Fruit fly (Drosophila melanogaster) whole organism, embryonic: ENCODE measurements around the gene CG3032.
A peak's percentile ranks its signal among the peaks of the same experiment; 100 is the strongest.

Experiments used
- Atf6 ChIP-seq: fragments of 200-800 bp; sonication (Bioruptor generic); IDR thresholded peaks from 2 replicates; pipeline ENCODE4 v1.3.6; 2022; ENCODE audit warnings: missing biosample characterization, missing genetic modification characterization
- B-H2 ChIP-seq: fragments of 200-800 bp; sonication (Bioruptor generic); optimal IDR thresholded peaks from 2 replicates; lab custom pipeline; 2018; ENCODE audit warnings: missing biosample characterization, mild to moderate bottlenecking, missing genetic modification characterization
- CG10431 ChIP-seq: fragments of 200-800 bp; sonication (Bioruptor generic); optimal IDR thresholded peaks from 3 replicates; lab custom pipeline; 2018; ENCODE audit warnings: missing biosample characterization, mild to moderate bottlenecking, missing genetic modification characterization
- CG11723 ChIP-seq: fragments of 200-800 bp; sonication (Bioruptor generic); optimal IDR thresholded peaks from 2 replicates; lab custom pipeline; 2017; ENCODE audit warnings: missing biosample characterization, mild to moderate bottlenecking, missing genetic modification characterization
- CG12155 ChIP-seq: fragments of 200-800 bp; sonication (Bioruptor generic); optimal IDR thresholded peaks from 3 replicates; lab custom pipeline; 2016; ENCODE audit warnings: missing biosample characterization, missing genetic modification characterization
- CG12744 ChIP-seq: fragments of 200-800 bp; sonication (Bioruptor generic); optimal IDR thresholded peaks from 2 replicates; lab custom pipeline; 2016; ENCODE audit warnings: missing biosample characterization, missing genetic modification characterization
- CG13775 ChIP-seq: fragments of 200-800 bp; sonication (Bioruptor generic); optimal IDR thresholded peaks from 3 replicates; lab custom pipeline; 2017; ENCODE audit warnings: missing biosample characterization, mild to moderate bottlenecking, missing genetic modification characterization
- CG1647 ChIP-seq: fragments of 200-800 bp; sonication (Bioruptor generic); optimal IDR thresholded peaks from 3 replicates; lab custom pipeline; 2016; ENCODE audit warnings: missing biosample characterization, missing genetic modification characterization
- CG17568 ChIP-seq: fragments of 200-800 bp; sonication (Bioruptor generic); optimal IDR thresholded peaks from 2 replicates; lab custom pipeline; 2018; ENCODE audit warnings: missing biosample characterization, mild to moderate bottlenecking, missing genetic modification characterization, moderate library complexity
- CG17829 ChIP-seq: fragments of 200-800 bp; optimal IDR thresholded peaks from 2 replicates; lab custom pipeline; 2019; ENCODE audit warnings: missing biosample characterization, mild to moderate bottlenecking, missing genetic modification characterization, moderate library complexity
- CG18476 ChIP-seq: fragments of 200-800 bp; sonication (Bioruptor generic); optimal IDR thresholded peaks from 2 replicates; lab custom pipeline; 2016; ENCODE audit warnings: missing biosample characterization, mild to moderate bottlenecking, missing genetic modification characterization
- CG2678 ChIP-seq: fragments of 200-800 bp; sonication (Bioruptor generic); optimal IDR thresholded peaks from 3 replicates; lab custom pipeline; 2019; ENCODE audit warnings: missing biosample characterization, mild to moderate bottlenecking, missing genetic modification characterization, moderate library complexity
- CG31365 ChIP-seq: fragments of 200-800 bp; sonication (Bioruptor generic); optimal IDR thresholded peaks from 2 replicates; lab custom pipeline; 2018; ENCODE audit warnings: missing biosample characterization, mild to moderate bottlenecking, missing genetic modification characterization
- CG4360 ChIP-seq: fragments of 200-800 bp; sonication (Bioruptor generic); IDR thresholded peaks from 2 replicates; pipeline ENCODE4 v1.3.6; 2022; ENCODE audit warnings: missing biosample characterization, missing genetic modification characterization
- CG5953 ChIP-seq: fragments of 200-800 bp; sonication (Bioruptor generic); IDR thresholded peaks from 2 replicates; pipeline ENCODE4 v1.3.6; 2022; ENCODE audit warnings: missing biosample characterization, missing genetic modification characterization
- CG6791 ChIP-seq: fragments of 200-800 bp; sonication (Bioruptor generic); IDR thresholded peaks from 3 replicates; pipeline ENCODE4 v1.3.6; 2022; ENCODE audit warnings: missing biosample characterization, missing genetic modification characterization; ENCODE audit not compliant: partially characterized antibody
- CG6854 ChIP-seq: fragments of 200-800 bp; sonication (Bioruptor generic); optimal IDR thresholded peaks from 3 replicates; lab custom pipeline; 2017; ENCODE audit warnings: missing biosample characterization, mild to moderate bottlenecking, missing genetic modification characterization
- CG8089 ChIP-seq: fragments of 200-800 bp; sonication (Bioruptor generic); optimal IDR thresholded peaks from 3 replicates; lab custom pipeline; 2016; ENCODE audit warnings: missing biosample characterization, missing genetic modification characterization
- CTCF ChIP-seq: fragments of 200-800 bp; sonication (Bioruptor generic); optimal IDR thresholded peaks from 2 replicates; lab custom pipeline; 2017; ENCODE audit warnings: missing biosample characterization, mild to moderate bottlenecking, missing genetic modification characterization, moderate library complexity
- E2f2 ChIP-seq: fragments of 200-800 bp; sonication (Bioruptor generic); IDR thresholded peaks from 2 replicates; pipeline ENCODE4 v1.3.6; 2022; ENCODE audit warnings: missing biosample characterization, missing genetic modification characterization
- HHEX ChIP-seq: fragments of 200-800 bp; sonication (Bioruptor generic); optimal IDR thresholded peaks from 3 replicates; lab custom pipeline; 2017; ENCODE audit warnings: missing biosample characterization, mild to moderate bottlenecking, missing genetic modification characterization, missing genetic modification reagents
- Hey ChIP-seq: fragments of 200-800 bp; sonication (Bioruptor generic); optimal IDR thresholded peaks from 3 replicates; lab custom pipeline; 2018; ENCODE audit warnings: missing biosample characterization, mild to moderate bottlenecking, missing genetic modification characterization
- Hr51 ChIP-seq, 2 experiments: fragments of 200-800 bp; sonication (Bioruptor generic); optimal IDR thresholded peaks; 2 replicates in 1 of 2; 3 replicates in 1 of 2; lab custom pipeline; 2016 to 2018; ENCODE audit warnings: missing biosample characterization in 2 of 2, missing genetic modification characterization in 2 of 2, mild to moderate bottlenecking in 1 of 2, moderate library complexity in 1 of 2
- Meics ChIP-seq: fragments of 200-800 bp; sonication (Bioruptor generic); optimal IDR thresholded peaks from 2 replicates; lab custom pipeline; 2017; ENCODE audit warnings: missing biosample characterization, mild to moderate bottlenecking, missing genetic modification characterization
- NFAT ChIP-seq: fragments of 200-800 bp; sonication (Bioruptor generic); IDR thresholded peaks from 2 replicates; pipeline ENCODE4 v1.3.6; 2022; ENCODE audit warnings: missing biosample characterization, missing genetic modification characterization
- Neu2 ChIP-seq: fragments of 200-800 bp; sonication (Bioruptor generic); optimal IDR thresholded peaks from 3 replicates; lab custom pipeline; 2016; ENCODE audit warnings: missing biosample characterization, missing genetic modification characterization, borderline replicate concordance
- Nf-YA ChIP-seq: fragments of 200-800 bp; sonication (Bioruptor generic); IDR thresholded peaks from 2 replicates; pipeline ENCODE4 v1.3.6; 2022; ENCODE audit warnings: missing biosample characterization, missing genetic modification characterization
- NfI ChIP-seq: fragments of 200-800 bp; sonication (Bioruptor generic); optimal IDR thresholded peaks from 3 replicates; lab custom pipeline; 2018; ENCODE audit warnings: missing biosample characterization, mild to moderate bottlenecking, missing genetic modification characterization, moderate library complexity
- Oaz ChIP-seq: fragments of 200-800 bp; sonication (Bioruptor generic); IDR thresholded peaks from 2 replicates; pipeline ENCODE4 v1.3.6; 2022; ENCODE audit warnings: missing biosample characterization, missing genetic modification characterization
- Trl ChIP-seq, 3 experiments: fragments of >200 bp in 2 of 3; fragments of 200-800 bp in 1 of 3; sonication (Bioruptor generic) in 1 of 3; optimal IDR thresholded peaks; 2 replicates in 1 of 3; 3 replicates in 2 of 3; lab custom pipeline; 2016 to 2017; ENCODE audit warnings: missing biosample characterization in 1 of 3, missing genetic modification characterization in 1 of 3
- Xbp1 ChIP-seq: fragments of 200-800 bp; sonication (Bioruptor generic); optimal IDR thresholded peaks from 3 replicates; lab custom pipeline; 2016; ENCODE audit warnings: missing biosample characterization, mild to moderate bottlenecking, missing genetic modification characterization
- ap ChIP-seq: fragments of 200-800 bp; sonication (Bioruptor generic); IDR thresholded peaks from 2 replicates; pipeline ENCODE4 v1.3.6; 2022; ENCODE audit warnings: missing biosample characterization, missing genetic modification characterization
- ase ChIP-seq: fragments of 200-800 bp; sonication (Bioruptor generic); IDR thresholded peaks from 3 replicates; pipeline ENCODE4 v1.3.6; 2022; ENCODE audit warnings: missing biosample characterization, missing genetic modification characterization
- bcd ChIP-seq: fragments of 200-800 bp; sonication (Bioruptor generic); optimal IDR thresholded peaks from 2 replicates; lab custom pipeline; 2017; ENCODE audit warnings: missing biosample characterization, mild to moderate bottlenecking, missing genetic modification characterization
- chinmo ChIP-seq: fragments of 200-800 bp; sonication (Bioruptor generic); IDR thresholded peaks from 4 replicates; pipeline ENCODE4 v1.3.6; 2022; ENCODE audit warnings: missing biosample characterization, missing genetic modification characterization; ENCODE audit not compliant: partially characterized antibody
- en ChIP-seq: fragments of 200-800 bp; sonication (Bioruptor generic); optimal IDR thresholded peaks from 2 replicates; lab custom pipeline; 2016; ENCODE audit warnings: missing biosample characterization, missing genetic modification characterization
- exex ChIP-seq: fragments of 200-800 bp; sonication (Bioruptor generic); optimal IDR thresholded peaks from 4 replicates; lab custom pipeline; 2018; ENCODE audit warnings: missing biosample characterization, mild to moderate bottlenecking, missing genetic modification characterization, moderate library complexity
- gfzf ChIP-seq: fragments of 200-800 bp; sonication (Bioruptor generic); optimal IDR thresholded peaks from 2 replicates; lab custom pipeline; 2016; ENCODE audit warnings: missing biosample characterization, mild to moderate bottlenecking, missing genetic modification characterization, moderate library complexity
- gsb ChIP-seq: fragments of 200-800 bp; sonication (Bioruptor generic); IDR thresholded peaks from 2 replicates; pipeline ENCODE4 v1.3.6; 2022; ENCODE audit warnings: missing biosample characterization, missing genetic modification characterization
- kay ChIP-seq: fragments of 200-800 bp; sonication (Bioruptor generic); optimal IDR thresholded peaks from 2 replicates; lab custom pipeline; 2016; ENCODE audit warnings: missing biosample characterization, missing genetic modification characterization
- lab ChIP-seq: fragments of 200-800 bp; sonication (Bioruptor generic); optimal IDR thresholded peaks from 3 replicates; lab custom pipeline; 2017; ENCODE audit warnings: missing biosample characterization, missing genetic modification characterization, mild to moderate bottlenecking, moderate library complexity, missing genetic modification reagents
- lbe ChIP-seq: fragments of 200-800 bp; sonication (Bioruptor generic); optimal IDR thresholded peaks from 2 replicates; lab custom pipeline; 2016; ENCODE audit warnings: missing biosample characterization, mild to moderate bottlenecking, missing genetic modification characterization
- nau ChIP-seq: fragments of 200-800 bp; sonication (Bioruptor generic); optimal IDR thresholded peaks from 3 replicates; lab custom pipeline; 2017; ENCODE audit warnings: missing biosample characterization, mild to moderate bottlenecking, missing genetic modification characterization, missing genetic modification reagents
- nerfin-1 ChIP-seq: fragments of 200-800 bp; sonication (Bioruptor generic); optimal IDR thresholded peaks from 3 replicates; lab custom pipeline; 2019; ENCODE audit warnings: missing biosample characterization, mild to moderate bottlenecking, missing genetic modification characterization, moderate library complexity
- nom ChIP-seq: fragments of 200-800 bp; sonication (Bioruptor generic); optimal IDR thresholded peaks from 2 replicates; lab custom pipeline; 2017; ENCODE audit warnings: missing biosample characterization, missing genetic modification characterization, mild to moderate bottlenecking, moderate library complexity, missing genetic modification reagents
- psq ChIP-seq: fragments of 200-800 bp; sonication (Bioruptor generic); optimal IDR thresholded peaks from 2 replicates; lab custom pipeline; 2017; ENCODE audit warnings: missing biosample characterization, missing genetic modification characterization
- ro ChIP-seq: fragments of 200-800 bp; sonication (Bioruptor generic); IDR thresholded peaks from 2 replicates; pipeline ENCODE4 v1.3.6; 2022; ENCODE audit warnings: missing biosample characterization, missing genetic modification characterization
- trh ChIP-seq: fragments of 200-800 bp; sonication (Bioruptor generic); optimal IDR thresholded peaks from 2 replicates; lab custom pipeline; 2016; ENCODE audit warnings: missing biosample characterization, missing genetic modification characterization
- tx ChIP-seq: fragments of 200-800 bp; sonication (Bioruptor generic); optimal IDR thresholded peaks from 2 replicates; lab custom pipeline; 2016; ENCODE audit warnings: missing biosample characterization, missing genetic modification characterization
- zen2 ChIP-seq: fragments of 200-800 bp; sonication (Bioruptor generic); IDR thresholded peaks from 3 replicates; pipeline ENCODE4 v1.3.6; 2022; ENCODE audit warnings: missing biosample characterization, missing genetic modification characterization; ENCODE audit not compliant: partially characterized antibody

Gene CG3032

dm6 chrX:6993753-6994152 is 19.9 kb downstream of the CG3032 start (continued):
- TF ChIP-seq E2f2 (GFP tag; lab: Robert Waterston, UW): peak; percentile 59; the same call in 1 of the 2 replicates
- TF ChIP-seq HHEX (GFP tag; lab: Kevin White, UChicago): peak; percentile 49
- peak; percentile 38 for TF ChIP-seq CG6854 (GFP tag; lab: Kevin White, UChicago)
- no peak for TF ChIP-seq zen2
- peak; percentile 57 for TF ChIP-seq CG8089 (GFP tag; lab: Kevin White, UChicago)
- no peak for TF ChIP-seq Hey
- TF ChIP-seq ase (GFP tag; lab: Robert Waterston, UW): peak; percentile 75; the same call in 2 of the 3 replicates
- TF ChIP-seq CG10431 (GFP tag; lab: Kevin White, UChicago): no peak
- TF ChIP-seq kay (GFP tag; lab: Kevin White, UChicago): no peak
- TF ChIP-seq lbe (GFP tag; lab: Kevin White, UChicago): peak; percentile 76
- TF ChIP-seq Trl (optimal IDR thresholded peaks at IDR 0.05; lab: Kevin White, UChicago): peak in 1 of 2 experiments; percentile 35
- TF ChIP-seq Trl (GFP tag; optimal IDR thresholded peaks at IDR 0.05; lab: Kevin White, UChicago): peak; percentile 46
- TF ChIP-seq CG13775 (GFP tag; lab: Kevin White, UChicago): peak; percentile 63
- peak; percentile 26 for TF ChIP-seq CG12744 (GFP tag; lab: Kevin White, UChicago)
- TF ChIP-seq ro: peak; percentile 35; the same call in 1 of the 2 replicates
- peak; percentile 73 for TF ChIP-seq bcd (GFP tag; lab: Kevin White, UChicago)
- TF ChIP-seq CG31365: peak; percentile 21
- TF ChIP-seq CG5953 (GFP tag; lab: Robert Waterston, UW): peak; percentile 74
- peak; percentile 69 for TF ChIP-seq Oaz (GFP tag; lab: Robert Waterston, UW)
- TF ChIP-seq Xbp1 (GFP tag; lab: Kevin White, UChicago): peak; percentile 74
- TF ChIP-seq tx (GFP tag; lab: Kevin White, UChicago): peak; percentile 58
- peak; percentile 28 for TF ChIP-seq CG11723 (GFP tag; lab: Kevin White, UChicago)
- TF ChIP-seq B-H2: no peak
- TF ChIP-seq Meics (GFP tag; lab: Kevin White, UChicago): peak; percentile 70
- TF ChIP-seq psq: no peak
- TF ChIP-seq CG6791 (GFP tag; lab: Robert Waterston, UW): no peak
- peak; percentile 74 for TF ChIP-seq Nf-YA (GFP tag; lab: Robert Waterston, UW)
- peak; percentile 71 for TF ChIP-seq ap (GFP tag; lab: Robert Waterston, UW)
- TF ChIP-seq nom (GFP tag; lab: Kevin White, UChicago): no peak
- peak; percentile 61 for TF ChIP-seq NfI (GFP tag; lab: Kevin White, UChicago)
- TF ChIP-seq chinmo (GFP tag; lab: Robert Waterston, UW): 0 out of 4 replicates have a peak, but pooled peaks have one; percentile 3
- no peak for TF ChIP-seq nau (GFP tag; lab: Kevin White, UChicago)
- TF ChIP-seq CTCF (GFP tag; lab: Kevin White, UChicago): no peak
- peak; percentile 71 for TF ChIP-seq NFAT (GFP tag; lab: Robert Waterston, UW)
- peak; percentile 22 for TF ChIP-seq nerfin-1 (tag; lab: Kevin White, UChicago)
- TF ChIP-seq en (GFP tag; lab: Kevin White, UChicago): peak; percentile 48
- no peak for TF ChIP-seq trh (GFP tag; lab: Kevin White, UChicago)
- peak; percentile 67 for TF ChIP-seq gsb (GFP tag; lab: Robert Waterston, UW)
- TF ChIP-seq Neu2 (GFP tag; lab: Kevin White, UChicago): no peak
- peak; percentile 86 for TF ChIP-seq Atf6 (GFP tag; lab: Robert Waterston, UW)
- TF ChIP-seq CG12155 (GFP tag; lab: Kevin White, UChicago): peak; percentile 69
- TF ChIP-seq CG17568 (GFP tag; lab: Kevin White, UChicago): peak; percentile 56
- no peak for TF ChIP-seq gfzf (GFP tag; lab: Kevin White, UChicago)
- peak; percentile 82 for TF ChIP-seq CG2678 (tag; lab: Kevin White, UChicago)
- peak; percentile 44 for TF ChIP-seq CG1647 (GFP tag; lab: Kevin White, UChicago)
- peak; percentile 6 for TF ChIP-seq exex
- TF ChIP-seq lab: peak; percentile 78
- no peak for TF ChIP-seq CG17829 (tag; lab: Kevin White, UChicago)
- TF ChIP-seq Hr51 (GFP tag; optimal IDR thresholded peaks at IDR 0.05; lab: Kevin White, UChicago): peak; percentile 31 to 73
- no peak for TF ChIP-seq CG4360 (GFP tag; lab: Robert Waterston, UW)
- peak; percentile 42 for TF ChIP-seq CG18476
